Worm (Caenorhabditis elegans): Measurements from ENCODE around the gene B0403.6.

ce11 chrX:7075250-7075649 is at the start of gene B0403.6:
- TF ChIP-seq tbx-2 (tag; optimal IDR thresholded peaks at IDR 0.05): no peak
- TF ChIP-seq ceh-22 (tag; optimal IDR thresholded peaks at IDR 0.05): no peak
- TF ChIP-seq ceh-14 (tag; optimal IDR thresholded peaks at IDR 0.05): no peak
- no peak for TF ChIP-seq nhr-11 (tag; optimal IDR thresholded peaks at IDR 0.05)
- no peak for TF ChIP-seq mec-3 (tag; optimal IDR thresholded peaks at IDR 0.05; ENCODE audit: borderline replicate concordance)
